Fruit fly (Drosophila melanogaster) Kc167 (cell line): Measurements from ENCODE around the gene Atac2.

Source experiments
- Myc ChIP-seq: fragments of >200 bp; optimal IDR thresholded peaks from 2 replicates; lab custom pipeline; 2017; ENCODE audit warnings: missing external identifiers
- Sin3A ChIP-seq: fragments of >200 bp; optimal IDR thresholded peaks from 2 replicates; lab custom pipeline; 2018; ENCODE audit warnings: missing external identifiers
- h ChIP-seq: fragments of >200 bp; optimal IDR thresholded peaks from 3 replicates; lab custom pipeline; 2018; ENCODE audit warnings: missing external identifiers
- insv ChIP-seq: fragments of >200 bp; optimal IDR thresholded peaks from 3 replicates; lab custom pipeline; 2018; ENCODE audit warnings: missing external identifiers
- psq ChIP-seq: fragments of >200 bp; optimal IDR thresholded peaks from 2 replicates; lab custom pipeline; 2017; ENCODE audit warnings: missing external identifiers
- ttk ChIP-seq: sonication (Bioruptor generic); optimal IDR thresholded peaks from 2 replicates; lab custom pipeline; 2017; ENCODE audit warnings: missing external identifiers

The Atac2 gene

DNA sequence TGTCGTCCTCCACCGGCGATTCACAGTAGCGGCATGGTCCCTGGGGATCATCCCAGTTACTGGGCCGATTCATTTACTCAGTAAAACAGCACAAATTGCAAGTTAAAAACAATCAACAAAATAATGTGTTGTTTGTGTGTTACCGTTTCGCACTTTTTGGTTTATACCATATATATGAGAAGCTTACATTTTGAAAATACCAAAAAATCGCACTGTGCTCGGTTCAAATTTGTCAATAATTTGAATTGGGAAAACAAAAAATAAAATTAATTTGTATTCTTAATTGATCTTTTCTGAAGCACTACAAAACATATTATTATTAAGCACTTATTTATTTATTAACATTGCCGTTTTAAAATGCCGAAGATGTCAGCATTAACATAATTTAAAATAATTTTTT lies at the start of gene Atac2:
Gene Atac2 (minus strand): TSS at position 144 of the 400 bp plus-strand sequence.
- TF ChIP-seq psq (no peak), Sin3A (no peak), Myc (lab: Kevin White, UChicago) (no peak), insv (no peak), h (lab: Kevin White, UChicago) (no peak), ttk (no peak)

DNA sequence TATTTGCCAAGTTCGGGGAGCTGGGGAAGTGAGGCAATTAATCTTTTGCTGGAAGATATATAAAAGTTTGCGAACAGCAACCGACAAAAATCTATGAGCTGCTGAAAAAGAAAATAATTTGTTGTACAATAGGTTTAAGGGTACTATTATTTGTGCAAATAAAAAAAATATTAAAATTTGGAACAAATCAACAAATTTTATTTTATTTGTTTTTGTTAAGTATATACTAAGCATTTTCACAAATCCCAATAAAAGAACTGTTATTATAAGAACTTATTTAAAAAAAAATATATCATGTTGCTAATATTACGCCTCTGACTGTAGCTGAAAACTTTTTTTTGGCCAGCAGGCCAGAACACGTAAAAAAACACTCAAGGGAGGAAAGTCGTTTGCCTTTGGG lies 46.1 kb upstream of the Atac2 start:
- no peak for TF ChIP-seq psq
- no peak for TF ChIP-seq Myc (lab: Kevin White, UChicago)
- no peak for TF ChIP-seq insv
- TF ChIP-seq Sin3A = no peak
- TF ChIP-seq h (lab: Kevin White, UChicago) = no peak
- no peak for TF ChIP-seq ttk

dm6 chr2L:18656691-18657237 lies 44.7 kb upstream of the Atac2 start:
- TF ChIP-seq h (lab: Kevin White, UChicago) (no peak), psq (no peak), Myc (lab: Kevin White, UChicago) (no peak), insv (no peak), Sin3A (no peak), ttk (no peak)

DNA sequence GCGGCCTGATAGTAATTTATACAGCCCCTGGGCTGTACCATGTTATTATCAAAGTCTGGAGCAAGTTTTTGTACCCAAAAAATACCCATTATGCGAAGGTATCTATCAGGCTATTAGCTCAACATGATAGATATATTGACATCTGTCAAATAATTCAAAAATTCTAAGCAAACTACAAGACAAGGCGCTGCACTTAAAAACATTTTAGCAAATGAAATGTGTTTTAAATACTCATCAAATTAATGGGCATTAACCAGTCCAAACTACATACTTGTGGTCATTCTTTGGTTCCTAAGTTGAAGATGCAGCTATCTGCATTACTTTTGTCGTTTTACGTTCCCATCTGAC lies 41.3 kb upstream of the Atac2 start:
- TF ChIP-seq Sin3A (no peak), h (lab: Kevin White, UChicago) (no peak), Myc (lab: Kevin White, UChicago) (no peak), ttk (no peak), psq (no peak), insv (no peak)

DNA sequence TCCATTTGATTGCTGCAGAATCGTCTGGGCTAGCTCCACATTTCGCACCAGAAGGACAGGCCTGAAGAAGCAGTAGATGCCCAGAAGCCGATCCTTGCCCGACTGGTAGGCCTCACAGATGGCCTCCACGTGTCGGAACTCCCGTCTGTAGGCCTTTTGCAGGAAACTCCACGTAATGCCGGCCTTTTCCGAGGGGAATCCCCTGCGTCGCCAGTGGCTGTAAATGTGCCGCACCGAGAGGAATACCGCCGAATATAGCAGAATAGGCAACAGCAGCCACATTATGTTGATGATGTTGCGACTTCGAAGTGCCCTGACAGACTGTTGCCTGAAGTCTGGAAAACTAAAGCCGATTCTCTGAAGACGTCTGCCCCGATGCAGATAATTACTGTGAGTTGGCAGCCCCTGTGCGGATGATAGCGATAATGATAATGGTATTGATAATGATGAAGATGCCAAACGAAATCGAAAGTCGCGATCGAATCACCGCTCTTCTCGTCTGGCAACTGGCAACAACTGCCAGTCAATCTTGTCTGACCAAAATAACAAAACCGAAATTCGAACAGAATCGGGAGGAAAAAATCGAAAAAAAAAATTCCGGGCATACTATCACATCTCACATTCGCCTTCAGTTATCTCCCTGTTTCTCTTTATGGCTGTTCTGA lies 40.7 kb upstream of the Atac2 start, which contains the start of gene Cyp310a1:
Gene Cyp310a1 (minus strand): TSS at position 348 of the 665 bp plus-strand sequence.
- TF ChIP-seq Myc (lab: Kevin White, UChicago) (no peak), ttk (no peak), insv (no peak), Sin3A (no peak), psq (no peak), h (lab: Kevin White, UChicago) (no peak)

DNA sequence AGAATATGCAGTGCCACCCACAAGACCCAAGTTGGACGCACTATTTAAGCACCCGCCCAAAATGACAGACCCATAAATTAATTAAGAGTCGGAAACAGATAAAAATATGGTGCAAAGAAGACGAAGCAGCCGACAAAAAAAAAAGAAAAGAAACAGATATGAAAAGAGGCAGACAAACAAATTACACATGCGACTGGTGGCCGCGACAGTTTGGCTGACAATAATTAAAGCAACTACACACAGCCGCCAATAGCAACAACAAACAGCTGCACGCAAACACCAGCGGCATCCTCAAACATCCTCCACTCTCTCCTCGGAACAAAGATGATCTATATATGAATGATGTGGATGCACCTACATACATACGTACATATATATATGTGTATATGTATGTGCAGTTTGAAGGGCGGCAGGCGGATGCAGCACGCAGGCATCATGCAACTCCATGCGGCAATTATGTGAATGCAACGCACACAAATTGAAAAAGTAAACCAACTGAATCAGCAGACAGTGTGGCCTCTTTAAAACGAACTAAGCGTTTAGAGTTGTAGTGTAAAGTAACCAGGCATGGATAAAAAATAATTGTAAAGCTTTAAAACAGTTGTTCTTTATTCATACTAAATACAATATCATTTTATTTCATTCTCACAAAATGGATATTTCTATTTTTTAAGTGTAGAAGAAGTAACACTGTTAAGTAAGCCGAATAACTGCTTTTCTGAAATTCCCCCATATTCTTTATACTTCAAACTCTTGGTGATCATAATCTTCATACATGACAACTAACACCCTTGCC lies 36.0 kb upstream of the Atac2 start:
- TF ChIP-seq Sin3A = no peak
- TF ChIP-seq Myc (lab: Kevin White, UChicago) = no peak
- TF ChIP-seq insv = no peak
- TF ChIP-seq ttk = no peak
- no peak for TF ChIP-seq psq
- no peak for TF ChIP-seq h (lab: Kevin White, UChicago)

DNA sequence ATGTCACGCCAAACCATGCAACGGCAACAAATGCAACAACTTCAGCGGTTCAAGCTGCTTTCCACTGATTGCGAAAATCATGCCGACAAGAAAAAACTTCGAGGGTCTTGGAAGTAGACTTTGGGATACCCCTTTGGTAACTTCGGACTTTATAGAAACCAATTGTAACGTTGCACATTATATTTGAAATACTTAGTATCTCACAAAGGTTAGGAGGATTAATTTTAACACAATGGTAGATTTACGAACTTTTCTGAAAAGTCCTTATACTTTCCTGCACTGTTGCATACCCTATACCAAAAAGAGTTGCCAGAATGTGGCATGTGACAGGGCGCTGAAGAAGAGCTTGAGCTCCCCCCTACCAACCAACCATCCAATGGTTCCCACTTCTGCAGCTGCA lies 33.4 kb upstream of the Atac2 start:
- TF ChIP-seq insv = no peak
- no peak for TF ChIP-seq Sin3A
- TF ChIP-seq h (lab: Kevin White, UChicago) = no peak
- no peak for TF ChIP-seq ttk
- no peak for TF ChIP-seq Myc (lab: Kevin White, UChicago)
- TF ChIP-seq psq = no peak

DNA sequence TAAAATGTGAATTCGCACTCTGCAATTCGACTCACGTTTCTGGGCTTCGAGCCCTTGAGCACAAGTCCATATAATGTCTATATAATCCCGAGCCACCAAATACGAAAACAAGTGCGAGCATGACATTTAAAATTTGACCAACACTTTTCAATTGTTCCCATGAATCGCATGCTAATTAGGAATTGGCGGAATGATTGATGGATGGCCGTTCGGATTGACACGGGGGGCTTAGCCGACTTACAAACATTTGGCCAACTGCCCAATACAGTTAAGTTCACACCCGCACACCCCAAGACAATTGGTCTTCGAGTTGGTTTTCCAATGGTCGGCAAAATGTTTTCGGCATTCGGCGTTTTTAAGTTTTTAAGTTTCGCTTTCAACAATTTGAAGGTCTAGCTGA lies 29.0 kb upstream of the Atac2 start:
- TF ChIP-seq psq (no peak), ttk (no peak), h (lab: Kevin White, UChicago) (no peak), insv (no peak), Sin3A (no peak), Myc (lab: Kevin White, UChicago) (no peak)

- no peak for TF ChIP-seq Sin3A
- TF ChIP-seq h (lab: Kevin White, UChicago) = no peak
- TF ChIP-seq ttk = no peak
- TF ChIP-seq Myc (lab: Kevin White, UChicago) = no peak
- TF ChIP-seq psq = no peak
- no peak for TF ChIP-seq insv
These were observed 26.9 kb upstream of the Atac2 start for dm6 chr2L:18638945-18639344.

DNA sequence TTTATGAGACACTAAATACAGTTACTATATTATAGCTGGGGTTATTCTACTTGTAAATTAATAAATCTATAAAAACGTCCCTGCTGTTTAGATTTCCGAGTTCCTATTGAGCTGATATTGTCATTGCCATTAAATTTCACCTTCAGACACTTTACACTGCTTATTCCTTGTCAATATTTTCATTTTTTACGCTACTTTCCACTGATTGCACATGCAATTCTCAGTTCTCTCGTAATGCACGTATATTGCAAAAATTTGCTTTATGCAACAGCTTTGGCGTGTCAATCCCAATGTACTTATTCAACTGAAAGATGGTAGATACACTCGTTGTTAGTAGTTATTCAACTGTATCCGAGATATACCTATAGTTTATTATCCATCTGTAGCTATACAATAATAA lies 20.3 kb upstream of the Atac2 start:
- TF ChIP-seq insv (no peak), Sin3A (no peak), psq (no peak), ttk (no peak), h (lab: Kevin White, UChicago) (no peak), Myc (lab: Kevin White, UChicago) (no peak)

DNA sequence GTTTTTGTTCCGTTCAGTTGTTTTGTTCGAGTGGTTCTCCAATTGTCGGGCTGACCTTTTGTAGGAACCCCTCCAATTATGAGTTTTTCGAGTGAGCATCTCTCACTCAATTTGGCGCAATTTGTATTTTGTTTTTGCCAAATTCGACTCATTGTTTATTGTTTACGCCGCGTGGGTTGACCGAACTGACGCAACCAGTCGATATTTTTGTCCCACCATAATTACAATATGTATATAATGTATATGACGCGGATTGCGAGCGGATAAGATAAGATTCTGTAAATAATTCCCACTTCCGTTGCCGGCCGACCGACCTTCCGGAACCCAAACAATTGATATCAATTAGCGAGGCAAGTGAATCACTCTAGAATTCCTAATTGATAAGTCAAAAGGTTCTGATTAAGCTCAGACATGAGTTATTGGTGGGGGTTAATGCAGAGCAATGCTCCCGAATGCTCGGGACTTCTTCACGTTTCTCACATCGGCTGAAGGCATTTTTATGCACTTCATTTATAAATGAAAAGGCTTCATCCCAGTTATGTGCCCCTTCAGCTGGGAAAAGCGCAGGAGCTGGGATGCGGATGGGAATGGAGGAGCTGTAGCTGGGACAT lies 18.7 kb upstream of the Atac2 start:
- TF ChIP-seq h (lab: Kevin White, UChicago) (no peak), Myc (lab: Kevin White, UChicago) (no peak), psq (no peak), Sin3A (no peak), insv (no peak), ttk (no peak)

DNA sequence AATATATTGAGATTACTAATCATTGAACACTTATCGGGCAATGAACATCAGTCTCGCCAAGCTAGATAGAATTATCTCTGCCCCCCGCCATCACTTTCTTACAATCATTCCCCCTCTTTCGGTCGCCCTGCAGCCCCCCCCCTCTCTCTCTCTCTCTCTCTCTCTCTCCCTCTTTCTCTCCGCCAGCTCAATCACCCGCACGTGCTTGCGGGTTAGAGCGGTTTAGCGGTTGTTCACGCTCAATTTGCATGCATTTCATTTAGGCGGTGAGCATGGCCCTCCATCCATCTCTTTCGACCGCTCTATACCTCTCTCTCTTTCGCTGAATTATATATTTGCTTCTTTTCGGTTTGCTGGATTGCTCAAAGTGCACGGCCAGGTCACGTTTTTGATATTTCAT lies 17.1 kb upstream of the Atac2 start:
- TF ChIP-seq psq (no peak), Myc (lab: Kevin White, UChicago) (no peak), insv (no peak), Sin3A (no peak), h (lab: Kevin White, UChicago) (no peak), ttk (no peak)

DNA sequence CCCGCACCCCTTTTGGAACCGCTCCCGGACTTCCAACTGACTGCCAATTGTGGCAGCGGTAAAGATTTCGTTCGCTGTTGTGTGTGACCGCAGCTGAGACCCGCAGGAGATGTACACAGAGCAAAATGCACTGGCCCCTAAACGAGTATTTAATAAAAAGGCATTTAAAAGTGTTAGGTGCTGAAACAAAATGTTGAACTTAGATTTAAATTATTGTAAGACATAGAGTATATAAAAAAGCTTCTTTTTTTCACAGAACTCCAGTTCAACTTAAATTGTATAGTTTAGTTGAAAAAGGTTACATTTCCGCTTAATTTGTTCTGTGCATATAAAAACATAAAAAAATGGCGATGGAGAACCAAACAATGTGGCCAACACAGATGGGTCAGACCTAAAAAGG lies 16.1 kb upstream of the Atac2 start:
- TF ChIP-seq ttk (no peak), psq (no peak), Sin3A (no peak), Myc (lab: Kevin White, UChicago) (no peak), insv (no peak), h (lab: Kevin White, UChicago) (no peak)
